Fruit fly (Drosophila melanogaster) Kc167 (cell line): ENCODE measurements around the gene CG42780.

Source experiments
- Myc ChIP-seq: fragments of >200 bp; optimal IDR thresholded peaks from 2 replicates; lab custom pipeline; 2017; ENCODE audit warnings: missing external identifiers
- h ChIP-seq: fragments of >200 bp; optimal IDR thresholded peaks from 3 replicates; lab custom pipeline; 2018; ENCODE audit warnings: missing external identifiers
- ttk ChIP-seq: sonication (Bioruptor generic); optimal IDR thresholded peaks from 2 replicates; lab custom pipeline; 2017; ENCODE audit warnings: missing external identifiers

DNA sequence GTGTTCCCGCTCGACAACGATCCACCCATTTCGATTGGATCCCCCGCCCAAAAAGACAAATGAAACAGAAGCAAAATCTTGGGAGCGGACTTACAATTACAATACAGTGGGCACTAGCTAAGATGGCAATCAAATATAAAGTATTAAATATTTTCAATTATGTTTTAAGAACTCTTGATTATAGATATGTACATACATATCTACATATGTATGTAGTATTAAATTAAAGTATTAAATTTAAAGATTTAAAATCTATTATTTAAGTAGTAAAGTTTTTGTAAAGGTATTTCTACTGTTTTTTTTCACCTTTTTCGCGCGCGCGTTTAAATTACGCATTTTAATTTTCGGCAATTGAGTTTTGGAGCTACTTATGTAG is 2.8 kb upstream of the CG42780 start:
- TF ChIP-seq h = no peak
- TF ChIP-seq Myc (lab: Kevin White, UChicago) = no peak
- no peak for TF ChIP-seq ttk (lab: Kevin White, UChicago)
